Worm (Caenorhabditis elegans): ENCODE measurements around the gene haly-1.

haly-1 gene

DNA sequence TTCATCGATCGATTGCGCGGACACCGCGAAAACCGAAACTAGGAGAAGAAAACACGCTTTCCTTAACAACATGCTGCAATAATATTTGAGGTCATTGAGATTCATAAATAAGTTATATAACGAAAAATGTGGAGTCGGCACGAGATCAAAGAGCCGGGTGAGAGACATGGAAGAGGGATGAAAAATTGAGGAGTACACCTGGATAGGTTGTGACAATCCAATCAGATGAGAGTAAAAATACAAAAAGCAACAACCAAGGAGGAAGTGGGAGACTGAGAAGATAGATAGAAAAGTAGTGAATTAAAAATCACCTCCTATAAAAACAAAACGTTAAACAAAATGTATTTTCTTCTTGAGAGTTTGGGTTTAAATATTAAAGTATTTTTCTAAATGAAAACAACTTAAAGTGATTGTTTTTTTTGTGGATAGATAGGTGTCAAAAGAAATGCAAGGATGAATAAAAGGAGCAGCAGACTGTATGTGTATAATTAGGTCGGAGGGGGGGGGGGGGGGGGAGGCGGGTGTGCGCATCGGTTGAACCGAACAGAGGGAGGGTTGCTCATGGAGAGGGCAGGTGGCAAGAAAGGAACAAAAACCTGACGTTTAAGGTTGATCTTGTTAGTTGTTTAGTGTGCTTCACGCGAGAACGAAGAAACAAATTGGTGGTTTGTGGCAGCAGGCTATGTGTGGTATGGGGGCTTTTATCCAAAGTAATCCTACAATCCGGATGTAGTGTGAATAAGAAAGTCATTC, 51.6 kb downstream of the haly-1 start, which contains the start of gene C05A9.2:
Gene C05A9.2 (minus strand): TSS at position 73 of the 753 bp plus-strand sequence.
- TF ChIP-seq odd-2 (tag; optimal IDR thresholded peaks at IDR 0.05) (no peak), elt-2 (tag; optimal IDR thresholded peaks at IDR 0.05) (peak; percentile 37), lin-11 (tag; optimal IDR thresholded peaks at IDR 0.05) (no peak), che-1 (tag; optimal IDR thresholded peaks at IDR 0.05) (no peak)

- TF ChIP-seq ceh-24 (tag; optimal IDR thresholded peaks at IDR 0.05) (no peak), elt-2 (tag; optimal IDR thresholded peaks at IDR 0.05) (peak; percentile 87)
Measured at ce11 chrX:10844137-10844536, 52.3 kb downstream of the haly-1 start.
